Worm (Caenorhabditis elegans) whole organism, L2 larva: ENCODE results near the gene ilys-2.

Experiments used
- ama-1 ChIP-seq: fragments of 150-350 bp; optimal IDR thresholded peaks from 2 replicates; lab custom pipeline; 2018; ENCODE audit warnings: inconsistent platforms
- lin-13 ChIP-seq: fragments of 150-350 bp; optimal IDR thresholded peaks from 2 replicates; lab custom pipeline; 2014; ENCODE audit warnings: missing biosample characterization, missing genetic modification reagents, missing genetic modification characterization
- lsy-2 ChIP-seq, 2 experiments: fragments of 150-350 bp in 1 of 2; sonication (generic microtip) in 1 of 2; optimal IDR thresholded peaks; 2 replicates each; lab custom pipeline; 2014 to 2017; ENCODE audit warnings: missing biosample characterization in 2 of 2, missing genetic modification characterization in 2 of 2

- TF ChIP-seq ama-1 (lab: Kevin White, UChicago) (no peak), lin-13 (GFP tag; lab: Kevin White, UChicago) (no peak), lsy-2 (tag; optimal IDR thresholded peaks at IDR 0.05; lab: Kevin White, UChicago) (no peak)
These were observed at the start of gene ilys-2 for ce11 chrIV:2467378-2467777.
